Worm (Caenorhabditis elegans) whole organism, late embryonic: ENCODE data around the gene unc-44.

Experiments
- C08G9.2 ChIP-seq: sonication (generic microtip); optimal IDR thresholded peaks from 2 replicates; lab custom pipeline; 2016; ENCODE audit warnings: mild to moderate bottlenecking, missing genetic modification characterization, moderate library complexity, missing compliant biosample characterization
- C38D4.7 ChIP-seq: fragments of 200-800 bp; sonication (Bioruptor generic); optimal IDR thresholded peaks from 2 replicates; lab custom pipeline; 2018; ENCODE audit warnings: mild to moderate bottlenecking, missing genetic modification characterization, moderate library complexity, missing compliant biosample characterization
- F13H6.1 ChIP-seq: sonication (generic microtip); optimal IDR thresholded peaks from 2 replicates; lab custom pipeline; 2016; ENCODE audit warnings: missing genetic modification characterization, missing compliant biosample characterization
- K02D7.2 ChIP-seq: sonication (generic microtip); optimal IDR thresholded peaks from 2 replicates; lab custom pipeline; 2017; ENCODE audit warnings: mild to moderate bottlenecking, missing genetic modification characterization, missing compliant biosample characterization
- T23F11.4 ChIP-seq: fragments of 200-800 bp; sonication (Bioruptor generic); optimal IDR thresholded peaks from 2 replicates; lab custom pipeline; 2018; ENCODE audit warnings: mild to moderate bottlenecking, missing genetic modification characterization, missing compliant biosample characterization
- Y22D7AL.16 ChIP-seq: sonication (generic microtip); optimal IDR thresholded peaks from 2 replicates; lab custom pipeline; 2016; ENCODE audit warnings: missing genetic modification characterization, missing compliant biosample characterization
- ceh-14 ChIP-seq: sonication (generic microtip); optimal IDR thresholded peaks from 2 replicates; lab custom pipeline; 2016; ENCODE audit warnings: missing genotype, missing genetic modification characterization, missing compliant biosample characterization
- ceh-31 ChIP-seq: sonication (generic microtip); optimal IDR thresholded peaks from 2 replicates; lab custom pipeline; 2016; ENCODE audit warnings: missing genetic modification characterization, missing compliant biosample characterization
- ceh-34 ChIP-seq: sonication (generic microtip); optimal IDR thresholded peaks from 2 replicates; lab custom pipeline; 2016; ENCODE audit warnings: mild to moderate bottlenecking, missing genetic modification characterization, missing compliant biosample characterization
- che-1 ChIP-seq: sonication (generic microtip); optimal IDR thresholded peaks from 2 replicates; lab custom pipeline; 2016; ENCODE audit warnings: mild to moderate bottlenecking, missing genetic modification characterization, missing compliant biosample characterization
- dmd-4 ChIP-seq: sonication (generic microtip); optimal IDR thresholded peaks from 2 replicates; lab custom pipeline; 2016; ENCODE audit warnings: borderline replicate concordance, missing genetic modification characterization, missing compliant biosample characterization
- elt-2 ChIP-seq: sonication (generic microtip); optimal IDR thresholded peaks from 2 replicates; lab custom pipeline; 2016; ENCODE audit warnings: missing genetic modification reagents, missing genetic modification characterization, missing compliant biosample characterization
- elt-4 ChIP-seq: sonication (generic microtip); optimal IDR thresholded peaks from 2 replicates; lab custom pipeline; 2016; ENCODE audit warnings: missing genetic modification characterization, missing compliant biosample characterization
- fkh-10 ChIP-seq: fragments of 150-350 bp; optimal IDR thresholded peaks from 2 replicates; lab custom pipeline; 2014; ENCODE audit warnings: missing biosample characterization, missing genetic modification reagents, missing genetic modification characterization
- fkh-6 ChIP-seq: sonication (generic microtip); optimal IDR thresholded peaks from 2 replicates; lab custom pipeline; 2016; ENCODE audit warnings: missing genetic modification characterization, missing compliant biosample characterization
- hlh-8 ChIP-seq: sonication (generic microtip); optimal IDR thresholded peaks from 2 replicates; lab custom pipeline; 2016; ENCODE audit warnings: missing genotype, missing genetic modification characterization, missing compliant biosample characterization
- lim-6 ChIP-seq: sonication (generic microtip); optimal IDR thresholded peaks from 2 replicates; lab custom pipeline; 2016; ENCODE audit warnings: missing genetic modification characterization, missing compliant biosample characterization
- madf-2 ChIP-seq: sonication (generic microtip); optimal IDR thresholded peaks from 2 replicates; lab custom pipeline; 2017; ENCODE audit warnings: missing genetic modification characterization, missing compliant biosample characterization
- nfya-1 ChIP-seq: sonication (generic microtip); optimal IDR thresholded peaks from 2 replicates; lab custom pipeline; 2017; ENCODE audit warnings: missing genetic modification characterization, mild to moderate bottlenecking, missing compliant biosample characterization, antibody characterized with exemption, moderate library complexity
- npax-4 ChIP-seq: sonication (generic microtip); optimal IDR thresholded peaks from 2 replicates; lab custom pipeline; 2016; ENCODE audit warnings: missing genetic modification characterization, missing compliant biosample characterization
- odd-2 ChIP-seq: sonication (generic microtip); optimal IDR thresholded peaks from 2 replicates; lab custom pipeline; 2017; ENCODE audit warnings: antibody characterized with exemption, mild to moderate bottlenecking, missing genetic modification characterization, missing compliant biosample characterization
- pha-2 ChIP-seq: sonication (generic microtip); optimal IDR thresholded peaks from 2 replicates; lab custom pipeline; 2017; ENCODE audit warnings: mild to moderate bottlenecking, missing genetic modification characterization, missing compliant biosample characterization
- pros-1 ChIP-seq: fragments of 150-350 bp; optimal IDR thresholded peaks from 2 replicates; lab custom pipeline; 2014; ENCODE audit warnings: missing biosample characterization, missing genetic modification reagents, missing genetic modification characterization
- ref-2 ChIP-seq: sonication (generic microtip); optimal IDR thresholded peaks from 2 replicates; lab custom pipeline; 2016; ENCODE audit warnings: missing genetic modification characterization, missing compliant biosample characterization
- rnt-1 ChIP-seq: sonication (generic microtip); optimal IDR thresholded peaks from 2 replicates; lab custom pipeline; 2016; ENCODE audit warnings: missing genetic modification characterization, missing compliant biosample characterization
- sdc-2 ChIP-seq: sonication (generic microtip); optimal IDR thresholded peaks from 2 replicates; lab custom pipeline; 2016; ENCODE audit warnings: missing genotype, missing genetic modification characterization, missing compliant biosample characterization
- sox-2 ChIP-seq: fragments of 200-800 bp; sonication (Bioruptor generic); IDR thresholded peaks from 2 replicates; pipeline ENCODE4 v1.3.6; 2022; ENCODE audit warnings: missing genetic modification reagents, missing genetic modification characterization, missing compliant biosample characterization
- sox-4 ChIP-seq: sonication (generic microtip); optimal IDR thresholded peaks from 2 replicates; lab custom pipeline; 2017; ENCODE audit warnings: mild to moderate bottlenecking, missing genetic modification characterization, inconsistent platforms, missing compliant biosample characterization
- ttx-3 ChIP-seq: sonication (generic microtip); optimal IDR thresholded peaks from 2 replicates; lab custom pipeline; 2016; ENCODE audit warnings: missing genetic modification reagents, missing genetic modification characterization, missing compliant biosample characterization
- unc-42 ChIP-seq: sonication (generic microtip); optimal IDR thresholded peaks from 2 replicates; lab custom pipeline; 2016; ENCODE audit warnings: missing genotype, missing genetic modification characterization, missing compliant biosample characterization
- unc-55 ChIP-seq: sonication (generic microtip); optimal IDR thresholded peaks from 2 replicates; lab custom pipeline; 2017; ENCODE audit warnings: missing biosample characterization, missing genetic modification reagents, missing genetic modification characterization
- unc-86 ChIP-seq: sonication (generic microtip); optimal IDR thresholded peaks from 2 replicates; lab custom pipeline; 2016; ENCODE audit warnings: missing genetic modification characterization, missing compliant biosample characterization
- ztf-16 ChIP-seq: sonication (generic microtip); optimal IDR thresholded peaks from 2 replicates; lab custom pipeline; 2017; ENCODE audit warnings: missing genetic modification characterization, missing compliant biosample characterization

The unc-44 gene

DNA sequence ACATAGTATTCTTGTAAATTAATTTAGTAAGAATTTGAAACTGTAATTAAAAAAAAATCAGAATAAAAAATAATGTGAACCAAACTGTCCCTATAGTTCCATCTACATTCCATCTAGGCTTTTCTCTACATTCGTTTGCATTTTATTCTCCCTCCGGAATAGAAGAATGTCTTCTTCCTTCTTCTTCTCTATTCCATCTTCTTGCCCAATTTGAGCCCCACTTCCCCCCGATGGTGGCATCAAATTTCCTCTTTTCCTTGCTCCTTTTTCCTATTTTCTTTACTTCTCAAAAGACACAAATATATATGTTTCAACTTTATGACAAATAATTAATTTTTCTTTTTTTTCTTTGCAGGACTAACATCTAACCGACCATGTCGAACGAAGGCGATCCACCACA is at the start of gene unc-44:
Gene unc-44 (plus strand): TSS at position 356 of the 400 bp plus-strand sequence.
- TF ChIP-seq ceh-34 (tag; lab: Kevin White, UChicago) (peak; percentile 60), unc-42 (tag; lab: Kevin White, UChicago) (peak; percentile 31), npax-4 (tag; lab: Kevin White, UChicago) (no peak)

DNA sequence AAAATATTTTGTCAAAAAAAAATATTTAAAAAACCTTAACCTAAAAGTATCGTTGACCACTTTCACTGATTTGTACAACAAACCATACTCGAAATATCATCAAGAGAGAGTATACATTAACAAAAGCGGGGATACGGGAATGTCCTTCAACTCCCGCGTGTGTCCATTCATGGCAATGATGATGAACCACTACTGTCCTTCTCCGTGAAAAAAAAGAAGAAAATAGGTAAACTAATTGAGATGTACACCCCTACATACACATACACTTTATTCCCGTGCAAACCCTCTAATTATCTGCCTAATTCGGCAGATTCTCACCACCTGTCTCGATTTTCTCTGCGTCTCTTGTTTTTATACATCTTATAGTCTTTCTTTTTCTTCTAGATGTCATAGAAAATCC is 48.7 kb upstream of the unc-44 start:
- TF ChIP-seq ref-2 (tag; lab: Kevin White, UChicago) (peak; percentile 47), nfya-1 (tag; lab: Kevin White, UChicago) (peak; percentile 29), unc-42 (tag; lab: Kevin White, UChicago) (peak; percentile 40), ceh-31 (tag; lab: Kevin White, UChicago) (peak; percentile 75), madf-2 (no peak), T23F11.4 (no peak)

DNA sequence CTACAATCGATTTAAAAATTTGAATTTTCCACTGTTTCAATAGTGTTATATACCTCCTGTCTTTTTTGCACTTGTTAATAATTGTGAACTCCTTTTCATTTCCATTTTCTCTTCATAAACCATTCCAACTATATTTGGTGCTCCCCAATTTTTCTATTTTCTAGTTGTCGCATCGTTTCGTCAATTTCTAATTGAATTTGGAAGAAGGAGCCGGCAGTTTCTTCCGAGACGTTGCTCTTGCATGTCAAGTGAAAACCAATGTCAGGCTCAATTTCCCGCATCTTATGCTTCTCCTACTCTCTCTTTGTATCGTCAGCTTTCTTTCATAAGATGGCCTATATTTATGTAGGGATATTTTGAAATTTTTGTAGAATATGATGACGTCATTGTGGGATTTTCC is 47.6 kb upstream of the unc-44 start:
- TF ChIP-seq unc-42 (tag; lab: Kevin White, UChicago) (peak; percentile 91), F13H6.1 (tag; lab: Kevin White, UChicago) (no peak)

DNA sequence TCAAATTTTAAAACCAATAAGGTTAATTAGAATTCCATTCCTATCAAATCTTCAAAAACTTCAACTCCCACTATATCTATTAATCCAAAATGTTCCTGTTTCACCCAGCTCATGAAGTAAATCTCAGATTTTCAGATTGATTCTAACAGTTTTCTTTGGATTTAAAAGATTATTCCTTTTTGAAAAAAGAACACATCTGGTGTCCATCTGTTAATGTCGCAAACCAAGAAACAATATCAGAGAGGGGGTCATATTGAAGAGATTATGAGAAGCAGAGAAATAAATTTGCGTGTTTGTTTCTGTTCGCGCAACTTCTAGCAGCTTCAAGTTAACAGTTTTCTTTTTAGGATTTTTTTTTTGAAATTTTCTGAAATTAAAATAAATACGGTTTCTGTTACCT is 46.4 kb upstream of the unc-44 start:
- no peak for TF ChIP-seq F13H6.1 (tag; lab: Kevin White, UChicago)
- no peak for TF ChIP-seq elt-2 (tag; lab: Kevin White, UChicago)
- no peak for TF ChIP-seq unc-86 (tag; lab: Kevin White, UChicago)
- no peak for TF ChIP-seq sox-4
- TF ChIP-seq che-1: no peak
- TF ChIP-seq hlh-8 (tag; lab: Kevin White, UChicago): peak; percentile 91

DNA sequence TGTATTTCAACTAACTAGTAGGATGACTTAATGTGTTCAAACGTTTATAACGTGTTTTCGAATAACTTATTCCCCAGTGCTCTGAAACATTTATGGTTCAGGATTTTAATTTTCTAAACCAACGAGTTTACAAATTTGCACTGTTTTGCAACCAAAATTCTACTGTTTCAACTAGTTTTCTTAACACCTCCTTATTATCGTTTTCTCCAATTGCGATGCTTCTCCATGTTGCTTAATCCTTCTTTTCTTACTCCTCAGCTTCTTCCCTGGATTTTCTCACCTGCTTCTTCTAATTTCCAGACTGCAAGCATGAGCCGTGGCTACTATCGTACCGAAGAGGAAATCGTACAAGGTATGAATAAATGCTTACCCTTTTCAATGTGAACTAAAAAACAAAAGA is 45.0 kb upstream of the unc-44 start, which contains the start of gene lin-33:
Gene lin-33 (plus strand): TSS at position 301 of the 400 bp plus-strand sequence.
- TF ChIP-seq sox-2 (GFP tag; lab: Robert Waterston, UW) (no peak), elt-4 (no peak), ttx-3 (tag; lab: Kevin White, UChicago) (no peak), rnt-1 (no peak), C08G9.2 (tag; lab: Kevin White, UChicago) (no peak)

DNA sequence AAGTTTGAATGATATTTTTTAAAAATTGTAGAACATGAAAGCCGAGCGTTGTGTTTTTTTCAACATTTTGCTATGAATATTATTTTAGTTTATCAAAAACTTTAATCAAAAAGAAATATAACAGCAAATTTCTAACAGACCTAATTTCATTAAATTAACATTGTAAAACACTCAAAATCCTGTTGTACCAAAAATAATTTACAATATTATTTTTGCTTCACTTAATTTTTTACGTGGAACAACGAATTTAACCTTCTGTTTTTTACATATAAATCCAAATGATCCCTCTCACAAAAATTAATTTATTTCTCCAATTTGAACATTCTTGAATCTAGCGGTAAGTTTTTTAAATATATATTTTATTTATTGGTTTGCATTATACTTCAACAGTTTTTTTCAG is 41.3 kb upstream of the unc-44 start, which contains the start of gene H32C10.1:
Gene H32C10.1 (plus strand): TSS at position 301 of the 400 bp plus-strand sequence.
- TF ChIP-seq fkh-6 (no peak), T23F11.4 (no peak), pros-1 (tag; lab: Kevin White, UChicago) (no peak), hlh-8 (tag; lab: Kevin White, UChicago) (no peak), unc-55 (GFP tag; lab: Kevin White, UChicago) (no peak), C38D4.7 (no peak), sdc-2 (no peak), F13H6.1 (tag; lab: Kevin White, UChicago) (no peak), lim-6 (tag; lab: Kevin White, UChicago) (no peak), ceh-14 (tag; lab: Kevin White, UChicago) (no peak), Y22D7AL.16 (tag; lab: Kevin White, UChicago) (no peak), madf-2 (no peak), pha-2 (no peak), dmd-4 (tag; lab: Kevin White, UChicago) (no peak)

DNA sequence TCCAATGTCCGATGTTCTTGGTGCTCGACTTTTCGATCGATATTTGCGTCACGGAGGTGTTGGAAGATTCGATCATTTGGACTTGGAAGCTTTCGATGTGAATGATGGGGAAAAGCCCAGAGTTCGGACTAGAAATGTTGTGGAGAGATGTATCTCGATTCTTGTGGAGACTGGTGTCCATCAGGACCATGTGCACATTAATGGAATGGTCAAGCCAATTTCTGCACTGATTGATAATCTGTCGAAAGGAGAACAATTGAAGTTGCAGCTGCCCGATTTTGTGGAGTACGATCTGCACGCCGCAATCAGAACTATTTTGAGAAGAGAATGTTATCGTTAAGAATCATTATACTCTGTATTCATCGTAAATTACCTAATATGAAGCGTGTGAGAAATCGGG is 38.3 kb upstream of the unc-44 start:
- TF ChIP-seq odd-2 (no peak), madf-2 (no peak), fkh-10 (GFP tag; lab: Kevin White, UChicago) (no peak), unc-55 (GFP tag; lab: Kevin White, UChicago) (no peak), K02D7.2 (tag; lab: Kevin White, UChicago) (no peak), ztf-16 (tag; lab: Kevin White, UChicago) (no peak), elt-2 (tag; lab: Kevin White, UChicago) (no peak)
